Fruit fly (Drosophila melanogaster): ENCODE data around the gene tin.

tin gene

DNA sequence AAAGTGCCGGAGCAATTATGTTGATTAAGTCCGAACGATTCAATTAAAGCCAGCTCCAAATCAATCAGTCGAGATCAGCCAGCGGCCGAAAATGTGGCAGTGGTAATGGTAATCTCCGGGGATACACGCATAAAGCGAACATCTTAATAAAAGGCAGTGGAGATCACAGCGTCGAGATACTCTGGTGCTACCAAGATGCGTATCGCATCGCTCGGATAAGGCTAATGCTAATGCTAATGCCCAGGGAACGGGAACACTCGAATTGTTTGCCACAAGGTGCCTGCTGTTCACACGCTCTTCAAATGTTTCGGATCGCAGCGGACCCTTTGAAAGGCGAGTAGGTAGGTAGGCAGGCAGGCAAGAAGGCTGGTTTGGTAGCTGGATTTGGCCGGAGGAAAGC is 35.4 kb downstream of the tin start:
- TF ChIP-seq EcR (GFP tag; optimal IDR thresholded peaks at IDR 0.05): no peak
- no peak for TF ChIP-seq Dll (optimal IDR thresholded peaks at IDR 0.05)
- TF ChIP-seq pan (optimal IDR thresholded peaks at IDR 0.05): no peak
- TF ChIP-seq psq (optimal IDR thresholded peaks at IDR 0.05): no peak
- TF ChIP-seq usp (GFP tag; optimal IDR thresholded peaks at IDR 0.05): no peak
- TF ChIP-seq CG8478 (optimal IDR thresholded peaks at IDR 0.05): no peak

dm6 chr3R:21415016-21415638 is 36.4 kb downstream of the tin start:
- TF ChIP-seq Dll (optimal IDR thresholded peaks at IDR 0.05) (no peak), usp (GFP tag; optimal IDR thresholded peaks at IDR 0.05) (no peak), psq (optimal IDR thresholded peaks at IDR 0.05) (no peak), pan (optimal IDR thresholded peaks at IDR 0.05) (no peak)

- TF ChIP-seq pan (optimal IDR thresholded peaks at IDR 0.05): no peak
- TF ChIP-seq EcR (GFP tag; optimal IDR thresholded peaks at IDR 0.05): no peak
- TF ChIP-seq Dll (optimal IDR thresholded peaks at IDR 0.05): peak; percentile 42
Observed at dm6 chr3R:21416888-21417287, 38.1 kb downstream of the tin start.

- TF ChIP-seq EcR (GFP tag; optimal IDR thresholded peaks at IDR 0.05) (no peak), pan (optimal IDR thresholded peaks at IDR 0.05) (no peak), psq (optimal IDR thresholded peaks at IDR 0.05) (no peak), usp (GFP tag; optimal IDR thresholded peaks at IDR 0.05) (no peak), CG8478 (optimal IDR thresholded peaks at IDR 0.05) (no peak), Dll (optimal IDR thresholded peaks at IDR 0.05) (no peak)
Observed at dm6 chr3R:21419258-21419657, 40.5 kb downstream of the tin start.

dm6 chr3R:21419932-21420331 is 41.2 kb downstream of the tin start:
- TF ChIP-seq usp (GFP tag; optimal IDR thresholded peaks at IDR 0.05) (no peak), psq (optimal IDR thresholded peaks at IDR 0.05) (no peak), Dll (optimal IDR thresholded peaks at IDR 0.05) (no peak), CG8478 (optimal IDR thresholded peaks at IDR 0.05) (no peak), pan (optimal IDR thresholded peaks at IDR 0.05) (no peak), EcR (GFP tag; optimal IDR thresholded peaks at IDR 0.05) (no peak)

DNA sequence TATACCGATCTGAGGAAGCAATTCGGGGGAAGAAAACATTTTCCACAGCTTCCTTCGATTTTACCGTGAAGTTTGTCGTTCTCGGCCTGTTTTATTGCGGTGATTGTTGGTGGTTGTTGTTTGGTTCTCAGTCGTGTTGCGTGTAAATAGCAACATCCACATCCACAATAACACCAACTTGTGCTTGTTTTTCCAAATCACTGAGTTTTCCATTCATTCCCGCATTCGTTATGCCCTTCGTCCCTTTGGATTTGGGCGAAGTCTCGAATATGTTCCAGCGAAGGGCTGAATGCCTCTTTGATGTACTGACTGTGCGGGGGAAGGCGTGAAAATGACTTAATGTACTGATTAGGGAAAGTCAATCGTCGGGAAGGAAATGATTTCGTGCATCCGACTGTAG is 48.0 kb downstream of the tin start:
- TF ChIP-seq EcR (GFP tag; optimal IDR thresholded peaks at IDR 0.05) (no peak), usp (GFP tag; optimal IDR thresholded peaks at IDR 0.05) (no peak), psq (optimal IDR thresholded peaks at IDR 0.05) (no peak), Dll (optimal IDR thresholded peaks at IDR 0.05) (no peak), pan (optimal IDR thresholded peaks at IDR 0.05) (no peak), CG8478 (optimal IDR thresholded peaks at IDR 0.05) (no peak)
